Fruit fly (Drosophila melanogaster) Kc167 (cell line): ENCODE data around the gene CG7044.

ENCODE experiments used
- Myc ChIP-seq: fragments of >200 bp; optimal IDR thresholded peaks from 2 replicates; lab custom pipeline; 2017; ENCODE audit warnings: missing external identifiers
- Sin3A ChIP-seq: fragments of >200 bp; optimal IDR thresholded peaks from 2 replicates; lab custom pipeline; 2018; ENCODE audit warnings: missing external identifiers
- h ChIP-seq: fragments of >200 bp; optimal IDR thresholded peaks from 3 replicates; lab custom pipeline; 2018; ENCODE audit warnings: missing external identifiers
- insv ChIP-seq: fragments of >200 bp; optimal IDR thresholded peaks from 3 replicates; lab custom pipeline; 2018; ENCODE audit warnings: missing external identifiers
- psq ChIP-seq: fragments of >200 bp; optimal IDR thresholded peaks from 2 replicates; lab custom pipeline; 2017; ENCODE audit warnings: missing external identifiers
- ttk ChIP-seq: sonication (Bioruptor generic); optimal IDR thresholded peaks from 2 replicates; lab custom pipeline; 2017; ENCODE audit warnings: missing external identifiers

CG7044 gene

DNA sequence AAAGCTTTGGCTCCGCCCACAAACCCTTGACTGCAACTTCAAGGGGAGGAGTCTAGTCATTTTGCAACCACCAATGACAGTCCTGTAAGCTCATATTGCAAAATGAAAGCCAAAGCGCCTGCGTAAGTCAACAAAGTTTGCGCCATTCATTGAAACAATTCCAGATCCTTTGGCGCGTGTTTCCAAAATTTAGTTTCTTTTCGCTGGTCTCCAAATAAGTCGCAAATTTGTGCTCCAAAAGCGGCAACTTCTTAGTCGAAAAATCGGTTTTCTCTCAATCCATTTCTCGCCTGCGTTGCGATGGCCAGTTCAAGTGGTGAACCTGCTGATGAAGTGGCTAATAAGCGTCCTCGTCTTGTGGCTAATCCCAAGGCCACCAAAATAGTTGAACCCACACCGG, 27.8 kb downstream of the CG7044 start, which contains the start of gene dmrt93B:
dmrt93B (plus strand) TSS at position 301 of the 400 bp plus-strand sequence.
- no peak for TF ChIP-seq psq (lab: Kevin White, UChicago)
- TF ChIP-seq Sin3A (lab: Kevin White, UChicago): no peak
- TF ChIP-seq Myc (lab: Kevin White, UChicago): no peak
- no peak for TF ChIP-seq insv
- no peak for TF ChIP-seq h (lab: Kevin White, UChicago)
- TF ChIP-seq ttk (lab: Kevin White, UChicago): no peak

- TF ChIP-seq h (lab: Kevin White, UChicago) (no peak), Sin3A (lab: Kevin White, UChicago) (no peak), psq (lab: Kevin White, UChicago) (no peak), Myc (lab: Kevin White, UChicago) (no peak), ttk (lab: Kevin White, UChicago) (no peak), insv (no peak)
Observed at dm6 chr3R:21073141-21073540, 28.4 kb downstream of the CG7044 start, which contains the start of gene r-l. Gene r-l (minus strand): TSS chr3R:21073319.

DNA sequence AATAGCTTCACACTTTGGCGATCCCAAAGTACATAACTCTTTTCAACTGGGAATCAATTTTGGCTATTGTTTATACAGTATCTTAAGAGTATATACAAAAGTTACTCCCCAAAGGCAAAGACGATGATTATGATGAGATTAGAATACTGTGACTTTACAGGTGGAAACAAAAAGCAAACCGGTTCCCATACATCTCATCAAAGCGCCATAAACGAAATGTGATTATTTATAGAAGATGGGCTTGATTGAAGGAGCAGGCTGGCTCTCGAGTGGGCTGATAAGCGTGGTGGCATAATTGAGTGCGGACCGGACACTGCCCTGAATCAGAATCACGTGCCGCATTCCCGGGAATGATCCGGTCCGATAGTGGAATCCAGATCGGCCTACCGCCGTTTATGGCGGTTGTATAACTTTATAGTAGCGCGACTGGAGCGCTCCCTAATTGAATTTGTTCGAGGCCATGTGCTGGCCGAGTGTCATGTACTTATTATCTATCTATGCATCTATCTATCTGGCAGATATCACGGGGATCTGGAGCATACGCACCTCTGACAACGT, 29.5 kb downstream of the CG7044 start:
- TF ChIP-seq psq (lab: Kevin White, UChicago): no peak
- no peak for TF ChIP-seq ttk (lab: Kevin White, UChicago)
- no peak for TF ChIP-seq h (lab: Kevin White, UChicago)
- TF ChIP-seq insv: no peak
- no peak for TF ChIP-seq Sin3A (lab: Kevin White, UChicago)
- TF ChIP-seq Myc (lab: Kevin White, UChicago): no peak

dm6 chr3R:21071312-21071711, 30.2 kb downstream of the CG7044 start:
- TF ChIP-seq insv (peak; percentile 51), Myc (lab: Kevin White, UChicago) (no peak)

DNA sequence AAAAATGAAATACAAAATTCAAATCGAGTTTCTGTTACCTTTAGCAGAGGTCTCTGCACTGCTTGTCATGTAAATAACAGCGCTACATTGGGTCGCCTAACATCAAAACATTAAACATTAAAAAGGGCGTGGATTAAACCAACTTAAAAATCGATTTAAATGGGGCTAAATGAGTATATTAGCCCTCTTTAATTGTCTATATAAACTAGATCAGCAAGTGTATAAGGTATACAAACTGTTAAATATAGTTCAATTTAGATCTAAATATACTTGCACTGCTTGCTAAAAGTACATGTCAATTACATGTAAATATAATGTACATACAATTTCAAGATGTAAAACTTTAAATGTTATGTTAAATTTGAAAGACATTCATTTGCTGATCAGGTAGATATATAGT, 31.8 kb downstream of the CG7044 start:
- TF ChIP-seq psq (lab: Kevin White, UChicago) (no peak), insv (no peak), Myc (lab: Kevin White, UChicago) (no peak), h (lab: Kevin White, UChicago) (no peak), Sin3A (lab: Kevin White, UChicago) (no peak), ttk (lab: Kevin White, UChicago) (no peak)

DNA sequence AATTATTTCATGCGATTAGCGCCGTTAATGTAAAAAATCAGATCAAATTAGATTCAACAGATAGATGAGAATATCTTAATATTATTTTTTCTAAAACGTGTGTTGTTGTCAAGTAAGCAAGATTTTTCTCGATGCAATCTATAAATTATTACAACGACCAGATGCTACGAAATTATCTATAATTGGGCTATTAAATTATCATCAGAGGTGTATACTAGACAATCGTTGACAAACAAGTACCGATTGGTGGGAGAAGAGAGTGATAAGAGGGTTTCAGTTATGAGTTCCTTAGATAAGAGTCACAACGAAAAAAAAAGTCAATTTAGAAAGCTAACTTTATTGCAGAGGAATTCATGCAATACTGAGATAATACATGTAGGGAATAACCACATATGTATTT, 34.0 kb downstream of the CG7044 start:
- no peak for TF ChIP-seq Sin3A (lab: Kevin White, UChicago)
- TF ChIP-seq ttk (lab: Kevin White, UChicago): no peak
- no peak for TF ChIP-seq psq (lab: Kevin White, UChicago)
- no peak for TF ChIP-seq insv
- TF ChIP-seq Myc (lab: Kevin White, UChicago): no peak
- TF ChIP-seq h (lab: Kevin White, UChicago): no peak

DNA sequence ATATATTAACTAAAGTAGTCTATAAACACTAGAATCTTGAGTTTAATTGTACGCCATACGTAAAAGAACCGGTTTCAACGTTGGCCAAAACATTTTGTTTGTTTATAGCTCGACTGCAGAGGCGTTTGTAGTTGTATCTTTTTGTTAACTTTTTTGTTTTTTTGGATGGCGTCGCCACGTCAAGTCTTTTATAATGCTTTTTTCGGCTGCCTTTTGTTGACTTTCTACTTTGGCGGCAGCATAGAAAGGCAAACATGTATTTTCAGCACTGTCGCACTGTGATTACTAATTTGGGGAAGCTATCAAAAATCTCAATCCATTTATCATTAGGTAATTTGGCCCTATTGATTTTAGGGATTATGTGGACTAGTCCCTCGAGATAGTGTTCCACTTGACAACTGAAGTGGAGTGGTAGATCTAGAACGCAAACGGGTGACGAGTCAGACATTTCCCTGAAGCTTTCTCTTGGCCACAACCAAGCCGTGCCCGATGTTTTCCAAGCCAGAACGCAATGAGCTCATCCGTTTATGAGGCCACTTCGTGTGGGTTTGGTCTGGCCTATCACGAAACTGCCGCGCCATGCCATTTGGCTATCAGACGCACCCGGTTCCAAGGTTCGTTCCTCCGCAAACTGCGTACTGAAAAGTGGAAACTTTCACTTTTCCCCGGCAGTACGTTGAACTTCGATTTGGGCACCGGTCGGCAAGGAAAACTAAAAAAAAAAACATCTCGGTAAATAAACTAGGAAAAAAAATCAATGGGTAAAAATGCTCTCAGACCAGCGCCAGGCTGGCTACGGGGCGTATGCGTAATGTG, 34.8 kb downstream of the CG7044 start:
- TF ChIP-seq Sin3A (lab: Kevin White, UChicago) (no peak), Myc (lab: Kevin White, UChicago) (no peak), ttk (lab: Kevin White, UChicago) (no peak), insv (no peak), psq (lab: Kevin White, UChicago) (no peak), h (lab: Kevin White, UChicago) (no peak)

DNA sequence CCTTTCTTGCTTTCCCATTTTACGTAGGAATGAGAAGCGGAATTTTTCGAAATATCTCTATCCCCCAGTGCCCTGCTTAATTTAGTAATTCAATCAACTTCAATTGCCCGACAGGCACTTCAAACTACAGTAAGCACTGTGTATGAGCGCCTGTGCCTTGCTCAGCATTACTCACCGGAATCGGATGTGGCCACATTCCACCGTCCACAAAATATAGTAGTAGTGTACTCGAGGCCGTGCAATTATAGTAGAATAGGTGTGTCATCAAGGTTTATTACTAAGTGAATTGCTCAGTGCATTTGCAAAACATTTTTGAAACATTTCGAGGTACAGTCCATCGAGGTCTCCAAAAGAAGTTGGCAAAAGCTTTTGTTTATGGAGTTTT, 35.8 kb downstream of the CG7044 start:
- TF ChIP-seq psq (lab: Kevin White, UChicago) (no peak), ttk (lab: Kevin White, UChicago) (no peak), h (lab: Kevin White, UChicago) (no peak), Sin3A (lab: Kevin White, UChicago) (no peak), insv (no peak), Myc (lab: Kevin White, UChicago) (no peak)

DNA sequence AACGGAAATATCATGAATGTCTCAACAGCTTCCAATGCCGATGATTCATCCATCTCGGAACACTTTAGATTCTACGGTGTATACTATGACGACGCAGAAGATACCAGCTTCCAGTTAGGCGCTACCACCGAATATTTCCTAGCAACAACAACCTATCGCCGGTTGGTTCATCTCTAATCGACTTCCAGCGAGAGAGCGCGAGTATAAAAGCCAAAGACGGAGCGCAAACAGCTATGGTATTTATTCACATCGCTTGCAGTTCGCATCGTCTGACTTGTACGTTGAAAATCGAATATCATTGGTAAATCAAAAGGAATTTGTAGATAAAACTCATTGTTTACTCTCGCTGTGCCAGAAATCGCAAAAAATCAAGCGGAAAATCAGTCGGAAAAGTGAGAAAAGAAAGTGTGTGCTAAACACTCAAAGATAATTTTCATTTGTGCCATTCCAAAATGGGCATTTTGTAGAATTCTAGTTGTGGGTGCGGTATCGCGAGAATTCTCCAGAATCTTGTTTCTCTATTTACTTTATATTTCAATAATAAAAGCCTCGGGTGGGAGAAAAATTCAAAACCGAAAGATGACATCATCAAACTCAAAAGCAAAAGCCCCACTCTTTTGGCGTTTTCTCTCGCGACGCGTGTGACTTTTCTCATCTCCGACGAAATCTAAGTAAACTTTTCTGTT, 36.4 kb downstream of the CG7044 start, which contains the start of gene AnxB9:
AnxB9 (plus strand) TSS at position 232 of the 686 bp plus-strand sequence.
- TF ChIP-seq ttk (lab: Kevin White, UChicago): no peak
- no peak for TF ChIP-seq h (lab: Kevin White, UChicago)
- no peak for TF ChIP-seq Myc (lab: Kevin White, UChicago)
- no peak for TF ChIP-seq Sin3A (lab: Kevin White, UChicago)
- TF ChIP-seq insv: no peak
- no peak for TF ChIP-seq psq (lab: Kevin White, UChicago)

DNA sequence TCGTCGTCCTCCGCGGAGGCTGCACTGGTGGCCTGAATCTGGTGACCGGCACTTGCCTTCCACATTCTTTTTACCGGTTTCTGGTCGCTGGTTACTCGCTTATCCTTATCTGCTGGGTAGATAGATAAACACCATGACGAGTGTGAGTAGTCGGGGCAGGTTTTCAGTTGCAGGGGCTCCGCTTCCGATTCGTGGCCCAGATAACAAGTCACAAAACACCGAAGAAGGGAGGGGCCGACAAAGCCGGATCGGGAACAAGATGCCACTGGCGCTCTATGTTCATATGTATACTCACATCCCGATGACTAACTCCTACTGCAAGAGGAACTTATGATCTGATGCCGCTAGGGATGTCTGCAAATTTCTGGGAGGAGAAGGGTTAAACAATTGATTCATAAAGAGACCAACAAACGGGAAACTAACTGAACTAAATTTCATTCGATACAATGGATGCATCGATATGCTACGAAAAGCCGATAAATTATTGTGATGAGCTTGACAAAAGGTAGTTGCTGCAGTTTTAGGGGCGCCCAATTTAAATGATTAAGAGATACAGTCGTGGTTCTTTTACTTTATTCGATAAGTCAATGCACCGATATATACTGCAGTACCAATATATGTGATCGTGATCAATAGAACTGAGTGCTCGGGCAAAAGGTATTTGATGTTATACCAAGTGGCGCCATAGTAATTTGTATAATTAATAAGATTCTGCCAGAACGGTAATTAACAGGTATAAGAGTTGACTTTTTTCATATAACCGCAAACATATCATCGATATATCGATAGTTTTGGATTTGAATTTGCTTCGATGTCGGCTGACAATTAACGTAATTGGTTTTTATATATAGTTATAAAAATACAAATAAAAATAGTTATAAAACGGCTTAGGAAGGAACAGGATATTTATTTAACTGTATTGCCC, 37.3 kb downstream of the CG7044 start, which contains the start of gene Cortactin:
Cortactin (minus strand) TSS at position 472 of the 925 bp plus-strand sequence.
- TF ChIP-seq Myc (lab: Kevin White, UChicago) (no peak), insv (no peak), ttk (lab: Kevin White, UChicago) (no peak), psq (lab: Kevin White, UChicago) (peak; percentile 96), Sin3A (lab: Kevin White, UChicago) (no peak), h (lab: Kevin White, UChicago) (no peak)
